Worm (Caenorhabditis elegans) whole organism, mixed stage, embryonic: ENCODE data around the gene C10F3.7.

Experiments used
- cnd-1 ChIP-seq: fragments of 200-800 bp; sonication (Bioruptor generic); optimal IDR thresholded peaks from 2 replicates; lab custom pipeline; 2018; ENCODE audit warnings: mild to moderate bottlenecking, missing genetic modification characterization, missing compliant biosample characterization
- elt-3 ChIP-seq: fragments of 150-350 bp; optimal IDR thresholded peaks from 2 replicates; lab custom pipeline; 2014; ENCODE audit warnings: missing biosample characterization, missing genetic modification characterization
- mep-1 ChIP-seq: fragments of 150-350 bp; optimal IDR thresholded peaks from 2 replicates; lab custom pipeline; 2017; ENCODE audit warnings: missing biosample characterization, missing genetic modification reagents, missing genetic modification characterization, inconsistent platforms
- nhr-12 ChIP-seq: fragments of 150-350 bp; optimal IDR thresholded peaks from 2 replicates; lab custom pipeline; 2014; ENCODE audit warnings: missing biosample characterization, missing genetic modification characterization
- nhr-237 ChIP-seq: fragments of 150-350 bp; optimal IDR thresholded peaks from 2 replicates; lab custom pipeline; 2014; ENCODE audit warnings: missing biosample characterization, missing genetic modification characterization
- pha-4 ChIP-seq: fragments of 150-350 bp; optimal IDR thresholded peaks from 2 replicates; lab custom pipeline; 2018; ENCODE audit warnings: missing biosample characterization, missing genetic modification reagents, missing genetic modification characterization
- sem-2 ChIP-seq: fragments of 200-800 bp; sonication (Bioruptor generic); optimal IDR thresholded peaks from 2 replicates; lab custom pipeline; 2018; ENCODE audit warnings: mild to moderate bottlenecking, missing genetic modification characterization, missing compliant biosample characterization
- snpc-4 ChIP-seq: fragments of 150-350 bp; optimal IDR thresholded peaks from 2 replicates; lab custom pipeline; 2014; ENCODE audit warnings: missing biosample characterization, missing genetic modification characterization
- tbx-8 ChIP-seq: fragments of 200-800 bp; sonication (Bioruptor generic); optimal IDR thresholded peaks from 2 replicates; lab custom pipeline; 2018; ENCODE audit warnings: mild to moderate bottlenecking, missing genetic modification characterization, moderate library complexity, missing compliant biosample characterization
- unc-39 ChIP-seq: fragments of 150-350 bp; optimal IDR thresholded peaks from 2 replicates; lab custom pipeline; 2014; ENCODE audit warnings: missing biosample characterization, missing genetic modification characterization
- unc-62 ChIP-seq: fragments of 150-350 bp; optimal IDR thresholded peaks from 2 replicates; lab custom pipeline; 2014; ENCODE audit warnings: missing biosample characterization, missing genetic modification reagents, missing genetic modification characterization
- ztf-11 ChIP-seq: fragments of 150-350 bp; optimal IDR thresholded peaks from 2 replicates; lab custom pipeline; 2014; ENCODE audit warnings: missing biosample characterization, missing genetic modification characterization

ce11 chrV:5963092-5963491, 23.6 kb downstream of the C10F3.7 start:
- TF ChIP-seq snpc-4 (no peak), unc-39 (no peak), ztf-11 (no peak), nhr-12 (no peak), pha-4 (tag; lab: Kevin White, UChicago) (no peak), unc-62 (GFP tag; lab: Kevin White, UChicago) (no peak), cnd-1 (no peak), sem-2 (GFP tag; lab: Kevin White, UChicago) (no peak), mep-1 (tag; lab: Kevin White, UChicago) (no peak), nhr-237 (no peak), tbx-8 (no peak), elt-3 (tag; lab: Kevin White, UChicago) (no peak)
